Worm (Caenorhabditis elegans) whole organism, L2 larva: ENCODE results near the gene K01D12.1.
A peak's percentile ranks its signal among the peaks of the same experiment; 100 is the strongest.

Source experiments
- C34F6.9 ChIP-seq: fragments of 150-350 bp; optimal IDR thresholded peaks from 2 replicates; lab custom pipeline; 2014; ENCODE audit warnings: missing biosample characterization, missing genetic modification characterization
- F13H6.1 ChIP-seq: sonication (generic microtip); optimal IDR thresholded peaks from 2 replicates; lab custom pipeline; 2016; ENCODE audit warnings: missing genetic modification characterization, missing compliant biosample characterization
- R02D3.7 ChIP-seq: fragments of 150-350 bp; optimal IDR thresholded peaks from 2 replicates; lab custom pipeline; 2014; ENCODE audit warnings: missing biosample characterization, missing genetic modification characterization
- Y55F3AM.14 ChIP-seq: fragments of 200-800 bp; sonication (Bioruptor generic); optimal IDR thresholded peaks from 2 replicates; lab custom pipeline; 2018; ENCODE audit warnings: mild to moderate bottlenecking, missing genetic modification characterization, missing compliant biosample characterization
- alr-1 ChIP-seq: fragments of 150-350 bp; optimal IDR thresholded peaks from 2 replicates; lab custom pipeline; 2014; ENCODE audit warnings: missing biosample characterization, missing genetic modification characterization
- aly-2 ChIP-seq: fragments of 150-350 bp; optimal IDR thresholded peaks from 2 replicates; lab custom pipeline; 2014; ENCODE audit warnings: missing biosample characterization, missing genetic modification characterization
- ama-1 ChIP-seq: fragments of 150-350 bp; optimal IDR thresholded peaks from 2 replicates; lab custom pipeline; 2018; ENCODE audit warnings: inconsistent platforms
- blmp-1 ChIP-seq: sonication (generic microtip); optimal IDR thresholded peaks from 2 replicates; lab custom pipeline; 2017; ENCODE audit warnings: missing genetic modification characterization, mild to moderate bottlenecking, missing compliant biosample characterization, antibody characterized with exemption, moderate library complexity; ENCODE audit not compliant: insufficient read depth
- ceh-16 ChIP-seq: fragments of 150-350 bp; optimal IDR thresholded peaks from 2 replicates; lab custom pipeline; 2014; ENCODE audit warnings: missing biosample characterization, missing genetic modification characterization
- ceh-82 ChIP-seq: fragments of 150-350 bp; optimal IDR thresholded peaks from 2 replicates; lab custom pipeline; 2014; ENCODE audit warnings: missing biosample characterization, missing genetic modification characterization
- dmd-4 ChIP-seq: sonication (generic microtip); optimal IDR thresholded peaks from 2 replicates; lab custom pipeline; 2017; ENCODE audit warnings: missing biosample characterization, missing genetic modification characterization
- egl-27 ChIP-seq: sonication (generic microtip); optimal IDR thresholded peaks from 3 replicates; lab custom pipeline; 2017; ENCODE audit warnings: missing biosample characterization, missing genetic modification reagents, missing genetic modification characterization
- elt-1 ChIP-seq: fragments of 150-350 bp; optimal IDR thresholded peaks from 2 replicates; lab custom pipeline; 2014; ENCODE audit warnings: missing biosample characterization, missing genetic modification characterization
- fos-1 ChIP-seq: fragments of 150-350 bp; optimal IDR thresholded peaks from 2 replicates; lab custom pipeline; 2014; ENCODE audit warnings: missing biosample characterization, missing genetic modification characterization
- gmeb-1 ChIP-seq: fragments of 150-350 bp; optimal IDR thresholded peaks from 2 replicates; lab custom pipeline; 2014; ENCODE audit warnings: missing biosample characterization, missing genetic modification characterization
- lin-39 ChIP-seq: fragments of 150-350 bp; optimal IDR thresholded peaks from 2 replicates; lab custom pipeline; 2014; ENCODE audit warnings: missing biosample characterization, missing genetic modification reagents, missing genetic modification characterization
- lsy-2 ChIP-seq, 2 experiments: fragments of 150-350 bp in 1 of 2; sonication (generic microtip) in 1 of 2; optimal IDR thresholded peaks; 2 replicates each; lab custom pipeline; 2014 to 2017; ENCODE audit warnings: missing biosample characterization in 2 of 2, missing genetic modification characterization in 2 of 2
- mab-5 ChIP-seq: fragments of 150-350 bp; optimal IDR thresholded peaks from 2 replicates; lab custom pipeline; 2014; ENCODE audit warnings: missing biosample characterization, missing genetic modification characterization
- mbf-1 ChIP-seq: sonication (generic microtip); optimal IDR thresholded peaks from 2 replicates; lab custom pipeline; 2017; ENCODE audit warnings: missing biosample characterization, missing genetic modification characterization
- mdl-1 ChIP-seq, 2 experiments: fragments of 150-350 bp in 1 of 2; sonication (generic microtip) in 1 of 2; optimal IDR thresholded peaks; 2 replicates each; lab custom pipeline; 2017; ENCODE audit warnings: missing biosample characterization in 2 of 2, missing genetic modification characterization in 2 of 2
- nhr-11 ChIP-seq: fragments of 150-350 bp; optimal IDR thresholded peaks from 2 replicates; lab custom pipeline; 2014; ENCODE audit warnings: missing biosample characterization, missing genetic modification characterization
- nhr-12 ChIP-seq: fragments of 150-350 bp; optimal IDR thresholded peaks from 2 replicates; lab custom pipeline; 2014; ENCODE audit warnings: missing biosample characterization, missing genetic modification characterization
- nhr-129 ChIP-seq: fragments of 150-350 bp; optimal IDR thresholded peaks from 2 replicates; lab custom pipeline; 2014; ENCODE audit warnings: missing biosample characterization, missing genetic modification characterization
- nhr-23 ChIP-seq: fragments of 150-350 bp; optimal IDR thresholded peaks from 2 replicates; lab custom pipeline; 2014; ENCODE audit warnings: missing biosample characterization, missing genetic modification reagents, missing genetic modification characterization
- nhr-6 ChIP-seq: fragments of 150-350 bp; optimal IDR thresholded peaks from 2 replicates; lab custom pipeline; 2014; ENCODE audit warnings: missing biosample characterization, missing genetic modification characterization
- nhr-77 ChIP-seq: fragments of 150-350 bp; optimal IDR thresholded peaks from 2 replicates; lab custom pipeline; 2014; ENCODE audit warnings: missing biosample characterization, missing genetic modification characterization
- sem-4 ChIP-seq: fragments of 150-350 bp; optimal IDR thresholded peaks from 2 replicates; lab custom pipeline; 2014; ENCODE audit warnings: missing biosample characterization, missing genetic modification reagents, missing genetic modification characterization
- skn-1 ChIP-seq: sonication (generic microtip); optimal IDR thresholded peaks from 2 replicates; lab custom pipeline; 2017; ENCODE audit warnings: missing biosample characterization, missing genetic modification characterization
- sma-3 ChIP-seq: sonication (generic microtip); optimal IDR thresholded peaks from 2 replicates; lab custom pipeline; 2016; ENCODE audit warnings: missing genetic modification reagents, missing genetic modification characterization, missing compliant biosample characterization
- unc-55 ChIP-seq: fragments of 150-350 bp; sonication (generic microtip); optimal IDR thresholded peaks from 3 replicates; lab custom pipeline; 2014; ENCODE audit warnings: missing biosample characterization, missing genetic modification reagents, missing genetic modification characterization
- unc-62 ChIP-seq: fragments of 150-350 bp; optimal IDR thresholded peaks from 2 replicates; lab custom pipeline; 2014; ENCODE audit warnings: missing biosample characterization, missing genetic modification reagents, missing genetic modification characterization
- zag-1 ChIP-seq: fragments of 150-350 bp; optimal IDR thresholded peaks from 2 replicates; lab custom pipeline; 2014; ENCODE audit warnings: missing biosample characterization, missing genetic modification characterization
- ztf-1 ChIP-seq: fragments of 200-800 bp; sonication (Bioruptor generic); conservative IDR thresholded peaks from 2 replicates; pipeline ENCODE4 v1.3.6; 2022; ENCODE audit warnings: missing genetic modification characterization, missing compliant biosample characterization
- ztf-11 ChIP-seq: sonication (generic microtip); optimal IDR thresholded peaks from 2 replicates; lab custom pipeline; 2017; ENCODE audit warnings: missing biosample characterization, missing genetic modification characterization
- ztf-4 ChIP-seq: fragments of 150-350 bp; optimal IDR thresholded peaks from 2 replicates; lab custom pipeline; 2014; ENCODE audit warnings: missing biosample characterization, missing genetic modification characterization

The K01D12.1 gene

ce11 chrV:12343419-12343969, 33.9 kb upstream of the K01D12.1 start, which contains the start of gene tomm-20 (continued):
- peak; percentile 91 to 97 for TF ChIP-seq lsy-2 (tag; optimal IDR thresholded peaks at IDR 0.05; lab: Kevin White, UChicago)
- TF ChIP-seq lin-39 (tag; lab: Kevin White, UChicago) = no peak
- no peak for TF ChIP-seq alr-1
- peak; percentile 26 for TF ChIP-seq blmp-1 (tag; lab: Kevin White, UChicago)
- TF ChIP-seq ama-1 (lab: Kevin White, UChicago) = peak; percentile 73
- peak in 1 of 2 experiments; percentile 62 for TF ChIP-seq mdl-1 (tag; optimal IDR thresholded peaks at IDR 0.05; lab: Kevin White, UChicago)
- peak; percentile 44 for TF ChIP-seq mbf-1 (tag; lab: Kevin White, UChicago)
- TF ChIP-seq elt-1 (tag; lab: Kevin White, UChicago) = no peak
- no peak for TF ChIP-seq nhr-12 (tag; lab: Kevin White, UChicago)
- TF ChIP-seq nhr-129 (tag; lab: Kevin White, UChicago) = peak; percentile 82
- TF ChIP-seq nhr-23 (tag; lab: Kevin White, UChicago) = no peak
- peak; percentile 16 for TF ChIP-seq Y55F3AM.14 (GFP tag; lab: Kevin White, UChicago)
- no peak for TF ChIP-seq ztf-11 (tag; lab: Kevin White, UChicago)
- TF ChIP-seq gmeb-1 (tag; lab: Kevin White, UChicago) = peak; percentile 99
- peak; percentile 98 for TF ChIP-seq unc-55 (GFP tag; lab: Kevin White, UChicago)
- no peak for TF ChIP-seq aly-2 (tag; lab: Kevin White, UChicago)
- peak; percentile 61 for TF ChIP-seq ztf-4 (tag; lab: Kevin White, UChicago)
- no peak for TF ChIP-seq nhr-6
- peak; percentile 97 for TF ChIP-seq C34F6.9 (tag; lab: Kevin White, UChicago)
- peak; percentile 91 for TF ChIP-seq mab-5
- TF ChIP-seq F13H6.1 (tag; lab: Kevin White, UChicago) = peak; percentile 90
- TF ChIP-seq skn-1 (tag; lab: Kevin White, UChicago) = peak; percentile 48

- TF ChIP-seq gmeb-1 (tag; lab: Kevin White, UChicago) = no peak
- TF ChIP-seq ama-1 (lab: Kevin White, UChicago) = no peak
- TF ChIP-seq sem-4 = no peak
- TF ChIP-seq sma-3 (GFP tag; lab: Kevin White, UChicago) = no peak
- no peak for TF ChIP-seq unc-62
- no peak for TF ChIP-seq ceh-16 (tag; lab: Kevin White, UChicago)
Observed at ce11 chrV:12344845-12345244, 32.5 kb upstream of the K01D12.1 start, which contains the start of gene F23H12.3. F23H12.3 (plus strand) TSS chrV:12345145.

- TF ChIP-seq nhr-11 (tag; lab: Kevin White, UChicago) = no peak
- TF ChIP-seq ztf-1 = no peak
- TF ChIP-seq ceh-82 (tag; lab: Kevin White, UChicago) = no peak
- TF ChIP-seq nhr-77 (tag; lab: Kevin White, UChicago) = no peak
- TF ChIP-seq aly-2 (tag; lab: Kevin White, UChicago) = no peak
- no peak for TF ChIP-seq lsy-2 (tag; optimal IDR thresholded peaks at IDR 0.05; lab: Kevin White, UChicago)
- TF ChIP-seq fos-1 (tag; lab: Kevin White, UChicago) = no peak
- TF ChIP-seq dmd-4 (tag; lab: Kevin White, UChicago) = no peak
- TF ChIP-seq nhr-23 (tag; lab: Kevin White, UChicago) = no peak
- TF ChIP-seq mab-5 = no peak
- no peak for TF ChIP-seq R02D3.7 (tag; lab: Kevin White, UChicago)
- no peak for TF ChIP-seq skn-1 (tag; lab: Kevin White, UChicago)
- no peak for TF ChIP-seq sem-4
- no peak for TF ChIP-seq alr-1
- no peak for TF ChIP-seq ztf-4 (tag; lab: Kevin White, UChicago)
- no peak for TF ChIP-seq zag-1 (tag; lab: Kevin White, UChicago)
- no peak for TF ChIP-seq egl-27
- no peak for TF ChIP-seq unc-55 (GFP tag; lab: Kevin White, UChicago)
- TF ChIP-seq, all 48 proteins: peak for 0
Observed at ce11 chrV:12345808-12346207, 31.5 kb upstream of the K01D12.1 start, which contains the start of gene snb-2. snb-2 (minus strand) TSS chrV:12345908.

ce11 chrV:12347854-12348253, 29.5 kb upstream of the K01D12.1 start:
- TF ChIP-seq C34F6.9 (tag; lab: Kevin White, UChicago) = no peak
- TF ChIP-seq fos-1 (tag; lab: Kevin White, UChicago) = peak; percentile 60
- TF ChIP-seq ama-1 (lab: Kevin White, UChicago) = no peak
- no peak for TF ChIP-seq ceh-82 (tag; lab: Kevin White, UChicago)
- TF ChIP-seq R02D3.7 (tag; lab: Kevin White, UChicago) = no peak
- TF ChIP-seq ztf-1 = no peak
